Fruit fly (Drosophila melanogaster) whole organism, embryonic: Measurements from ENCODE around the gene chrb.

Source experiments
- Awh ChIP-seq: fragments of 200-800 bp; sonication (Bioruptor generic); IDR thresholded peaks from 2 replicates; pipeline ENCODE4, ENCODE4 v1.3.6; 2022; ENCODE audit warnings: missing biosample characterization, missing genetic modification characterization
- Blimp-1 ChIP-seq: fragments of 200-800 bp; sonication (Bioruptor generic); optimal IDR thresholded peaks from 3 replicates; lab custom pipeline; 2018; ENCODE audit warnings: missing biosample characterization, missing genetic modification characterization, mild to moderate bottlenecking, moderate library complexity, missing genetic modification reagents
- CG10209 ChIP-seq: fragments of 200-800 bp; sonication (Bioruptor generic); optimal IDR thresholded peaks from 3 replicates; lab custom pipeline; 2017; ENCODE audit warnings: missing biosample characterization, mild to moderate bottlenecking, missing genetic modification characterization, missing genetic modification reagents
- CG10267 ChIP-seq: fragments of 200-800 bp; sonication (Bioruptor generic); optimal IDR thresholded peaks from 2 replicates; lab custom pipeline; 2018; ENCODE audit warnings: missing biosample characterization, mild to moderate bottlenecking, missing genetic modification characterization, moderate library complexity
- CG12744 ChIP-seq: fragments of 200-800 bp; sonication (Bioruptor generic); optimal IDR thresholded peaks from 2 replicates; lab custom pipeline; 2016; ENCODE audit warnings: missing biosample characterization, missing genetic modification characterization
- CG12769 ChIP-seq: fragments of 200-800 bp; sonication (Bioruptor generic); optimal IDR thresholded peaks from 2 replicates; lab custom pipeline; 2019; ENCODE audit warnings: missing biosample characterization, mild to moderate bottlenecking, missing genetic modification characterization, moderate library complexity
- CG13775 ChIP-seq: fragments of 200-800 bp; sonication (Bioruptor generic); optimal IDR thresholded peaks from 3 replicates; lab custom pipeline; 2017; ENCODE audit warnings: missing biosample characterization, mild to moderate bottlenecking, missing genetic modification characterization
- CG1647 ChIP-seq: fragments of 200-800 bp; sonication (Bioruptor generic); optimal IDR thresholded peaks from 3 replicates; lab custom pipeline; 2016; ENCODE audit warnings: missing biosample characterization, missing genetic modification characterization
- CG17328 ChIP-seq: fragments of 200-800 bp; sonication (Bioruptor generic); IDR thresholded peaks from 2 replicates; pipeline ENCODE4 v1.3.6; 2022; ENCODE audit warnings: missing biosample characterization, missing genetic modification characterization
- CG17359 ChIP-seq: fragments of 200-800 bp; sonication (Bioruptor generic); optimal IDR thresholded peaks from 3 replicates; lab custom pipeline; 2018; ENCODE audit warnings: missing biosample characterization, mild to moderate bottlenecking, missing genetic modification characterization, moderate library complexity
- CG17361 ChIP-seq: fragments of 200-800 bp; sonication (Bioruptor generic); IDR thresholded peaks from 3 replicates; pipeline ENCODE4 v1.3.6; 2022; ENCODE audit warnings: missing biosample characterization, missing genetic modification characterization
- CG17829 ChIP-seq: fragments of 200-800 bp; optimal IDR thresholded peaks from 2 replicates; lab custom pipeline; 2019; ENCODE audit warnings: missing biosample characterization, mild to moderate bottlenecking, missing genetic modification characterization, moderate library complexity
- CG2120 ChIP-seq: fragments of 200-800 bp; sonication (Bioruptor generic); optimal IDR thresholded peaks from 3 replicates; lab custom pipeline; 2016; ENCODE audit warnings: missing biosample characterization, missing genetic modification characterization
- CG2875 ChIP-seq: fragments of 200-800 bp; sonication (Bioruptor generic); optimal IDR thresholded peaks from 2 replicates; lab custom pipeline; 2017; ENCODE audit warnings: missing biosample characterization, mild to moderate bottlenecking, missing genetic modification characterization, missing genetic modification reagents
- CG3065 ChIP-seq: fragments of 200-800 bp; sonication (Bioruptor generic); optimal IDR thresholded peaks from 2 replicates; lab custom pipeline; 2016; ENCODE audit warnings: missing biosample characterization, missing genetic modification characterization
- CG34224 ChIP-seq: fragments of 200-800 bp; sonication (Bioruptor generic); IDR thresholded peaks from 3 replicates; pipeline ENCODE4 v1.3.6; 2022; ENCODE audit warnings: missing biosample characterization, missing genetic modification characterization; ENCODE audit not compliant: partially characterized antibody
- CG42726 ChIP-seq: fragments of 200-800 bp; sonication (Bioruptor generic); IDR thresholded peaks from 2 replicates; pipeline ENCODE4 v1.3.6; 2022; ENCODE audit warnings: missing biosample characterization, missing genetic modification characterization; ENCODE audit not compliant: partially characterized antibody
- CG4328 ChIP-seq: fragments of 200-800 bp; sonication (Bioruptor generic); optimal IDR thresholded peaks from 3 replicates; lab custom pipeline; 2017; ENCODE audit warnings: missing biosample characterization, missing genetic modification reagents, missing genetic modification characterization
- CG4424 ChIP-seq: fragments of 200-800 bp; sonication (Bioruptor generic); optimal IDR thresholded peaks from 3 replicates; lab custom pipeline; 2016; ENCODE audit warnings: missing biosample characterization, missing genetic modification characterization
- CG6254 ChIP-seq: fragments of 200-800 bp; sonication (Bioruptor generic); optimal IDR thresholded peaks from 3 replicates; lab custom pipeline; 2017; ENCODE audit warnings: mild to moderate bottlenecking, missing biosample characterization, missing genetic modification reagents, missing genetic modification characterization
- CG7271 ChIP-seq: fragments of 200-800 bp; sonication (Bioruptor generic); optimal IDR thresholded peaks from 2 replicates; lab custom pipeline; 2018; ENCODE audit warnings: missing biosample characterization, mild to moderate bottlenecking, missing genetic modification characterization, moderate library complexity
- CG7556 ChIP-seq: fragments of 200-800 bp; sonication (Bioruptor generic); optimal IDR thresholded peaks from 2 replicates; lab custom pipeline; 2017; ENCODE audit warnings: missing biosample characterization, mild to moderate bottlenecking, missing genetic modification characterization
- CG8765 ChIP-seq: fragments of 200-800 bp; sonication (Bioruptor generic); IDR thresholded peaks from 2 replicates; pipeline ENCODE4 v1.3.6; 2022; ENCODE audit warnings: missing biosample characterization, missing genetic modification characterization
- CG9609 ChIP-seq: fragments of 200-800 bp; sonication (Bioruptor generic); optimal IDR thresholded peaks from 3 replicates; lab custom pipeline; 2016; ENCODE audit warnings: missing biosample characterization, missing genetic modification characterization
- CkIIα-i1 ChIP-seq: fragments of 200-800 bp; sonication (Bioruptor generic); IDR thresholded peaks from 2 replicates; pipeline ENCODE4 v1.3.6; 2022; ENCODE audit warnings: missing biosample characterization, missing genetic modification characterization
- CoRest ChIP-seq: fragments of 200-800 bp; sonication (Bioruptor generic); optimal IDR thresholded peaks from 3 replicates; lab custom pipeline; 2018; ENCODE audit warnings: missing biosample characterization, mild to moderate bottlenecking, missing genetic modification characterization, moderate library complexity
- Dbx ChIP-seq: fragments of 200-800 bp; sonication (Bioruptor generic); IDR thresholded peaks from 3 replicates; pipeline ENCODE4 v1.3.6; 2022; ENCODE audit warnings: missing biosample characterization, missing genetic modification characterization
- Deaf1 ChIP-seq: fragments of 200-800 bp; optimal IDR thresholded peaks from 3 replicates; lab custom pipeline; 2019; ENCODE audit warnings: missing biosample characterization, mild to moderate bottlenecking, missing genetic modification characterization, moderate library complexity
- Ets97D ChIP-seq: fragments of 200-800 bp; sonication (Bioruptor generic); optimal IDR thresholded peaks from 3 replicates; lab custom pipeline; 2016; ENCODE audit warnings: missing biosample characterization, missing genetic modification characterization
- Hr3 ChIP-seq: fragments of 200-800 bp; sonication (Bioruptor generic); optimal IDR thresholded peaks from 3 replicates; lab custom pipeline; 2016; ENCODE audit warnings: missing biosample characterization, missing genetic modification characterization
- NfI ChIP-seq: fragments of 200-800 bp; sonication (Bioruptor generic); optimal IDR thresholded peaks from 3 replicates; lab custom pipeline; 2018; ENCODE audit warnings: missing biosample characterization, mild to moderate bottlenecking, missing genetic modification characterization, moderate library complexity
- PHDP ChIP-seq: fragments of 200-800 bp; sonication (Bioruptor generic); optimal IDR thresholded peaks from 3 replicates; lab custom pipeline; 2018; ENCODE audit warnings: missing biosample characterization, mild to moderate bottlenecking, missing genetic modification characterization, moderate library complexity
- Taf1 ChIP-seq: fragments of 200-800 bp; sonication (Bioruptor generic); IDR thresholded peaks from 2 replicates; pipeline ENCODE4 v1.3.6; 2022; ENCODE audit warnings: missing biosample characterization, missing genetic modification characterization
- dm ChIP-seq: fragments of 200-800 bp; sonication (Bioruptor generic); optimal IDR thresholded peaks from 3 replicates; lab custom pipeline; 2016; ENCODE audit warnings: missing biosample characterization, missing genetic modification characterization
- dmrt11E ChIP-seq: fragments of 200-800 bp; sonication (Bioruptor generic); optimal IDR thresholded peaks from 3 replicates; lab custom pipeline; 2018; ENCODE audit warnings: missing biosample characterization, mild to moderate bottlenecking, missing genetic modification characterization, moderate library complexity
- dmrt99B ChIP-seq: fragments of 200-800 bp; sonication (Bioruptor generic); optimal IDR thresholded peaks from 2 replicates; lab custom pipeline; 2018; ENCODE audit warnings: missing biosample characterization, mild to moderate bottlenecking, missing genetic modification characterization, moderate library complexity
- dpn ChIP-seq, 2 experiments: fragments of 200-800 bp; sonication (Bioruptor generic); optimal IDR thresholded peaks; 3 replicates each; lab custom pipeline; 2016; ENCODE audit warnings: missing biosample characterization in 2 of 2, missing genetic modification characterization in 2 of 2
- jumu ChIP-seq: fragments of 200-800 bp; sonication (Bioruptor generic); optimal IDR thresholded peaks from 3 replicates; lab custom pipeline; 2016; ENCODE audit warnings: missing biosample characterization, missing genetic modification characterization
- odd ChIP-seq: fragments of 200-800 bp; sonication (Bioruptor generic); optimal IDR thresholded peaks from 2 replicates; lab custom pipeline; 2017; ENCODE audit warnings: missing biosample characterization, mild to moderate bottlenecking, missing genetic modification characterization
- ro ChIP-seq: fragments of 200-800 bp; sonication (Bioruptor generic); IDR thresholded peaks from 2 replicates; pipeline ENCODE4 v1.3.6; 2022; ENCODE audit warnings: missing biosample characterization, missing genetic modification characterization
- sens-2 ChIP-seq: fragments of 200-800 bp; sonication (Bioruptor generic); IDR thresholded peaks from 2 replicates; pipeline ENCODE4 v1.3.6; 2022; ENCODE audit warnings: missing biosample characterization, missing genetic modification characterization
- tin ChIP-seq: fragments of 200-800 bp; sonication (Bioruptor generic); optimal IDR thresholded peaks from 3 replicates; lab custom pipeline; 2016; ENCODE audit warnings: missing biosample characterization, missing genetic modification characterization
- wdn ChIP-seq: fragments of 200-800 bp; sonication (Bioruptor generic); IDR thresholded peaks from 2 replicates; pipeline ENCODE4 v1.3.6; 2022; ENCODE audit warnings: missing biosample characterization, missing genetic modification characterization
- wor ChIP-seq: fragments of 200-800 bp; sonication (Bioruptor generic); IDR thresholded peaks from 2 replicates; pipeline ENCODE4 v1.3.6; 2022; ENCODE audit warnings: missing biosample characterization, missing genetic modification characterization

The chrb gene

dm6 chr3L:11448935-11449334 is 38.4 kb upstream of the chrb start (continued):
- peak; percentile 32 to 44 for TF ChIP-seq dpn (GFP tag; optimal IDR thresholded peaks at IDR 0.05; lab: Kevin White, UChicago)
- TF ChIP-seq CG10267 (tag; lab: Kevin White, UChicago) = peak; percentile 6
- TF ChIP-seq Hr3 = peak; percentile 22
- peak; percentile 46 for TF ChIP-seq CG10209
- peak; percentile 53 for TF ChIP-seq CG1647
- TF ChIP-seq CG42726 (GFP tag; lab: Robert Waterston, UW) = no peak
- no peak for TF ChIP-seq ro
- TF ChIP-seq Dbx (GFP tag; lab: Robert Waterston, UW) = peak; percentile 44; the same call in 1 of the 3 replicates
- TF ChIP-seq Awh (GFP tag; lab: Robert Waterston, UW) = no peak
- TF ChIP-seq dm (GFP tag; lab: Kevin White, UChicago) = peak; percentile 27
- no peak for TF ChIP-seq NfI (GFP tag; lab: Kevin White, UChicago)
- no peak for TF ChIP-seq CG2875 (GFP tag; lab: Kevin White, UChicago)
- TF ChIP-seq CoRest (tag; lab: Kevin White, UChicago) = peak; percentile 40
- no peak for TF ChIP-seq Deaf1 (tag; lab: Kevin White, UChicago)
- TF ChIP-seq CG12744 (GFP tag; lab: Kevin White, UChicago) = peak; percentile 8
- no peak for TF ChIP-seq CG7271 (tag; lab: Kevin White, UChicago)
- no peak for TF ChIP-seq CG3065 (GFP tag; lab: Kevin White, UChicago)
- no peak for TF ChIP-seq CG4328
- peak; percentile 64 for TF ChIP-seq tin (GFP tag; lab: Kevin White, UChicago)
- TF ChIP-seq CG2120 = peak; percentile 53
- TF ChIP-seq CG13775 (GFP tag; lab: Kevin White, UChicago) = peak; percentile 34
- TF ChIP-seq PHDP = peak; percentile 32
- peak; percentile 55; the same call in 1 of the 2 replicates for TF ChIP-seq wdn
- TF ChIP-seq dmrt11E (tag; lab: Kevin White, UChicago) = peak; percentile 65
- TF ChIP-seq CG17829 (tag; lab: Kevin White, UChicago) = peak; percentile 32
- TF ChIP-seq Taf1 = no peak
- TF ChIP-seq CG6254 = peak; percentile 38
- TF ChIP-seq sens-2 (GFP tag; lab: Robert Waterston, UW) = peak; percentile 56; the same call in 1 of the 2 replicates
- peak; percentile 42 for TF ChIP-seq jumu (GFP tag; lab: Kevin White, UChicago)
- TF ChIP-seq wor (GFP tag; lab: Robert Waterston, UW) = peak; percentile 54
- TF ChIP-seq CkIIα-i1 = no peak
- TF ChIP-seq CG9609 = peak; percentile 42
- TF ChIP-seq Blimp-1 (GFP tag; lab: Kevin White, UChicago) = peak; percentile 66
- peak; percentile 20 for TF ChIP-seq CG7556
- peak; percentile 34 for TF ChIP-seq CG4424 (GFP tag; lab: Kevin White, UChicago)
- peak; percentile 18 for TF ChIP-seq CG12769
- TF ChIP-seq dmrt99B (tag; lab: Kevin White, UChicago) = peak; percentile 58
- peak; percentile 32 for TF ChIP-seq Ets97D (GFP tag; lab: Kevin White, UChicago)
- TF ChIP-seq odd (GFP tag; lab: Kevin White, UChicago) = peak; percentile 32
- TF ChIP-seq CG8765 (GFP tag; lab: Robert Waterston, UW) = 0 out of 2 replicates have a peak, but pooled peaks have one; percentile 28
- TF ChIP-seq CG17328 (GFP tag; lab: Robert Waterston, UW) = peak; percentile 84
- TF ChIP-seq CG17361 (GFP tag; lab: Robert Waterston, UW) = peak; percentile 44; the same call in 1 of the 3 replicates
- TF ChIP-seq CG34224 (GFP tag; lab: Robert Waterston, UW) = no peak
- peak; percentile 52 for TF ChIP-seq CG17359 (tag; lab: Kevin White, UChicago)
